Worm (Caenorhabditis elegans) whole organism, mixed stage, embryonic: ENCODE data around the gene F09E5.3.

ENCODE experiments used
- elt-3 ChIP-seq: fragments of 150-350 bp; optimal IDR thresholded peaks from 2 replicates; lab custom pipeline; 2014; ENCODE audit warnings: missing biosample characterization, missing genetic modification characterization
- nhr-237 ChIP-seq: fragments of 150-350 bp; optimal IDR thresholded peaks from 2 replicates; lab custom pipeline; 2014; ENCODE audit warnings: missing biosample characterization, missing genetic modification characterization
- unc-62 ChIP-seq: fragments of 150-350 bp; optimal IDR thresholded peaks from 2 replicates; lab custom pipeline; 2014; ENCODE audit warnings: missing biosample characterization, missing genetic modification reagents, missing genetic modification characterization

DNA sequence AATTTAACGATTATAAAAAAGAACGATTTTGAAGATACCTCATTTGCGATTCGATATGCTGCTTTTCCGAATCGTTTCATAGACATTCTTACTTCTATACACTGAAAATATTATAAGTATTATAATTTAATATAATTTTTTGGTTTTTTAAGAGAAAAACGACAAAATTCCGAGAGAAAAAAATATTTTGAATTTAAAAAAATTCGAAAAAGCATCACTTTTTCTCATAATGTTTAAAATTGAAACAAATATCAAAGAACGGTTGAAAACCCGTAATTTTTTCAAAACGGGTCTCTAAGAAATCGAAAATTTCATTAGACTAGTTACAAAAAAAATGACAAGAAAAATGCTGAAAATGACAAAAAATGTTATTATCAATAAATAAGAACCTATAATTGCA lies 21.8 kb downstream of the F09E5.3 start, which contains the start of gene pink-1:
- no peak for TF ChIP-seq nhr-237
- TF ChIP-seq unc-62 (GFP tag; lab: Kevin White, UChicago) = no peak
- TF ChIP-seq elt-3 (tag; lab: Kevin White, UChicago) = no peak
